Worm (Caenorhabditis elegans): ENCODE measurements around the gene Y80D4G.2.

ce11 chrIII:7550979-7551378 is 43.4 kb downstream of the Y80D4G.2 start:
- TF ChIP-seq snpc-1.3 (tag; optimal IDR thresholded peaks at IDR 0.05; ENCODE audit: insufficient read depth) (no peak), Y79H2A.3 (GFP tag; conservative IDR thresholded peaks at IDR 0.05) (no peak), ama-1 (optimal IDR thresholded peaks at IDR 0.05) (no peak), ama-1 (GFP tag; optimal IDR thresholded peaks at IDR 0.05) (no peak), F33H1.4 (GFP tag; IDR thresholded peaks at IDR 0.05) (no peak), madf-8 (GFP tag; conservative IDR thresholded peaks at IDR 0.05) (no peak), sdz-38 (tag; optimal IDR thresholded peaks at IDR 0.05) (no peak), D2030.7 (GFP tag; IDR thresholded peaks at IDR 0.05) (no peak), dpff-1 (tag; optimal IDR thresholded peaks at IDR 0.05) (no peak)
